Worm (Caenorhabditis elegans): Measurements from ENCODE around the gene exos-9.

DNA sequence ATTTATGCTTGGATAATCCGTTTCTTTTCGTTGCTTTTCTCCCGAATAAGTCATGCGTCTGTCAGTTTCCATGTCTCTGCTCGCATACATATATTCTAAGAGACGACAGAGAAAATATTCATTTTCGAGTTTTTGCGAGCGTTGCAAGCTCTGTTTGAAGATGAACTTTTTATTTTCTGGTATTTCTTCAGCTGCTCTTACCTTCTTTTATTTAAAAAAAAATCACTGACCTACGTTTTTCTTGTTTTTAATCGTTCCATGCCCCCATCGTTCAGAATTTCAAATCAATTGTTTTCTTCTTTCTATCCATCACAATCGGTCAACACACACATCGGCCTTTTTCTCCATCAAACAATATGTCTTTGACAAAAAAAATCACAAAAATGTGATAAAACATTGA, 12.6 kb upstream of the exos-9 start:
- no peak for TF ChIP-seq unc-62 (GFP tag; optimal IDR thresholded peaks at IDR 0.05)
- TF ChIP-seq R02D3.7 (tag; optimal IDR thresholded peaks at IDR 0.05), result no peak
- no peak for TF ChIP-seq snpc-4 (tag; optimal IDR thresholded peaks at IDR 0.05)
- TF ChIP-seq egl-27 (tag; optimal IDR thresholded peaks at IDR 0.05), result no peak
- no peak for TF ChIP-seq lsy-2 (tag; optimal IDR thresholded peaks at IDR 0.05)

Data from whole organism, L2 larva.